Fruit fly (Drosophila melanogaster) whole organism, wandering third instar larva: Measurements from ENCODE around the gene Psa.

Source experiments
- Hr78 ChIP-seq: fragments of >200 bp; optimal IDR thresholded peaks from 2 replicates; lab custom pipeline; 2017; ENCODE audit warnings: missing biosample characterization, missing genetic modification characterization
- Jra ChIP-seq: sonication (Bioruptor generic); optimal IDR thresholded peaks from 2 replicates; lab custom pipeline; 2016; ENCODE audit warnings: missing biosample characterization, missing genetic modification characterization
- Myc ChIP-seq: fragments of >200 bp; optimal IDR thresholded peaks from 2 replicates; lab custom pipeline; 2017
- Vsx2 ChIP-seq: fragments of 200-300, 225-300 bp; sonication (Bioruptor generic); optimal IDR thresholded peaks from 2 replicates; lab custom pipeline; 2018; ENCODE audit warnings: missing biosample characterization, missing genetic modification characterization; ENCODE audit not compliant: partially characterized antibody
- brk ChIP-seq: fragments of 200-800 bp; sonication (Bioruptor generic); optimal IDR thresholded peaks from 2 replicates; lab custom pipeline; 2016; ENCODE audit warnings: missing biosample characterization, mild to moderate bottlenecking, missing genetic modification characterization
- foxo ChIP-seq, 2 experiments: fragments of 200-800 bp; sonication (Bioruptor generic); optimal IDR thresholded peaks; 2 replicates in 1 of 2; 3 replicates in 1 of 2; lab custom pipeline; 2016 to 2017; ENCODE audit warnings: missing biosample characterization in 2 of 2, missing genetic modification characterization in 2 of 2
- h ChIP-seq: fragments of 200-800 bp; sonication (Bioruptor generic); optimal IDR thresholded peaks from 3 replicates; lab custom pipeline; 2016; ENCODE audit warnings: missing biosample characterization, mild to moderate bottlenecking, missing genetic modification characterization
- lola ChIP-seq: fragments of >200 bp; optimal IDR thresholded peaks from 2 replicates; lab custom pipeline; 2017; ENCODE audit warnings: missing biosample characterization, missing genetic modification characterization
- pan ChIP-seq: fragments of >200 bp; optimal IDR thresholded peaks from 2 replicates; lab custom pipeline; 2017
- psq ChIP-seq: fragments of 200-800 bp; sonication (Bioruptor generic); optimal IDR thresholded peaks from 3 replicates; lab custom pipeline; 2017; ENCODE audit warnings: missing biosample characterization, mild to moderate bottlenecking, missing genetic modification characterization, moderate library complexity

DNA sequence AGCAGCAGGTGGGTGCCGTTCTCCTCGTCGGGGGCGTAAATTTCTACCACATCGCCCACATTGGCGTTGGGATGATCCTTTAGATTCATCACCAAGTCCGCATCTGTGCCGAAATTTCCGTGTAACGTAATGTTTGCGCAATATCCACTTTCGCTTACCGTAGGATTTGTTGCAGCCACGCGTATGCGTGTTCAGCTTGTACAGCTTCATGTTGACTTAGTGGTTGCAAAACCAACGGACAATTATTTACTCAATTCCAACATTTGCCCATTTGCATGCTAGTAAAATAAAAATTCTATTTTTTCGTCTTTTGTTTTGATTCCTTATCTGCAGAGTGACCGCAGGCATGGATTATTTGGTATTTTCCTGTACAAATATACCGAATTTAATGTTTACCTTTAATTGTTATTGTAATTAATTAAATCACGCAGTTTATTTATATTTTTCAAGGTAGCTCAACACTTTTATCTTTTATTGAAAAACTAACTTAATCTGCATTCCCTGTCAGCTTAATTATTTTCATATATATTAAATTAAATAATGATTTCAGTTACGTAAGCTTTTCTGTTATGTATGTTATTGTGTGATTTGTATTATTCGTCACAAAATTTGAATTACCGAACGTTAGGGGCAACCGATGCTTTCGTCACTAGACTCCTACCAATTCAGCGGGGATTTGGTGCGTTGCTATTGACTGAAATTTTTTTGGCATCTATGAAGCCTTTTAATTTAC is 31.2 kb downstream of the Psa start, which contains the start of gene Iml1:
- TF ChIP-seq Myc (lab: Kevin White, UChicago) (no peak), Jra (GFP tag; lab: Kevin White, UChicago) (no peak), h (GFP tag; lab: Kevin White, UChicago) (no peak), pan (lab: Kevin White, UChicago) (no peak), lola (no peak), foxo (GFP tag; optimal IDR thresholded peaks at IDR 0.05; lab: Kevin White, UChicago) (no peak), Hr78 (no peak), Vsx2 (GFP tag; lab: Kevin White, UChicago) (no peak), psq (peak; percentile 88), brk (GFP tag; lab: Kevin White, UChicago) (no peak)
